Fruit fly (Drosophila melanogaster) whole organism, embryonic: Measurements from ENCODE around the gene Pmm2.

Experiments
- CG12744 ChIP-seq: fragments of 200-800 bp; sonication (Bioruptor generic); optimal IDR thresholded peaks from 2 replicates; lab custom pipeline; 2016; ENCODE audit warnings: missing biosample characterization, missing genetic modification characterization
- CG14441 ChIP-seq: fragments of 200-800 bp; sonication (Bioruptor generic); IDR thresholded peaks from 2 replicates; pipeline ENCODE4 v1.3.6; 2022; ENCODE audit warnings: missing biosample characterization, missing genetic modification characterization
- CG14710 ChIP-seq: fragments of 200-800 bp; sonication (Bioruptor generic); optimal IDR thresholded peaks from 3 replicates; lab custom pipeline; 2019; ENCODE audit warnings: missing biosample characterization, mild to moderate bottlenecking, missing genetic modification characterization, moderate library complexity
- CG16815 ChIP-seq: fragments of 200-800 bp; sonication (Bioruptor generic); optimal IDR thresholded peaks from 3 replicates; lab custom pipeline; 2017; ENCODE audit warnings: missing biosample characterization, mild to moderate bottlenecking, missing genetic modification characterization
- CG2889 ChIP-seq: fragments of 200-800 bp; sonication (Bioruptor generic); IDR thresholded peaks from 3 replicates; pipeline ENCODE4 v1.3.6; 2022; ENCODE audit warnings: missing biosample characterization, missing genetic modification characterization
- CG3281 ChIP-seq: fragments of 200-800 bp; sonication (Bioruptor generic); optimal IDR thresholded peaks from 3 replicates; lab custom pipeline; 2017; ENCODE audit warnings: missing biosample characterization, mild to moderate bottlenecking, missing genetic modification characterization
- CG33557 ChIP-seq: fragments of 200-800 bp; sonication (Bioruptor generic); optimal IDR thresholded peaks from 2 replicates; lab custom pipeline; 2019; ENCODE audit warnings: missing biosample characterization, mild to moderate bottlenecking, missing genetic modification characterization, moderate library complexity
- CG34376 ChIP-seq: fragments of 200-800 bp; sonication (Bioruptor generic); optimal IDR thresholded peaks from 2 replicates; lab custom pipeline; 2018; ENCODE audit warnings: missing biosample characterization, mild to moderate bottlenecking, missing genetic modification characterization
- CG34422 ChIP-seq: fragments of 200-800 bp; sonication (Bioruptor generic); IDR thresholded peaks from 3 replicates; pipeline ENCODE4 v1.3.6; 2022; ENCODE audit warnings: missing biosample characterization, missing genetic modification characterization
- CG4328 ChIP-seq: fragments of 200-800 bp; sonication (Bioruptor generic); optimal IDR thresholded peaks from 3 replicates; lab custom pipeline; 2017; ENCODE audit warnings: missing biosample characterization, missing genetic modification reagents, missing genetic modification characterization
- CG4424 ChIP-seq: fragments of 200-800 bp; sonication (Bioruptor generic); optimal IDR thresholded peaks from 3 replicates; lab custom pipeline; 2016; ENCODE audit warnings: missing biosample characterization, missing genetic modification characterization
- CG7271 ChIP-seq: fragments of 200-800 bp; sonication (Bioruptor generic); optimal IDR thresholded peaks from 2 replicates; lab custom pipeline; 2018; ENCODE audit warnings: missing biosample characterization, mild to moderate bottlenecking, missing genetic modification characterization, moderate library complexity
- CG7928 ChIP-seq: fragments of 200-800 bp; sonication (Bioruptor generic); optimal IDR thresholded peaks from 2 replicates; lab custom pipeline; 2017; ENCODE audit warnings: missing biosample characterization, mild to moderate bottlenecking, missing genetic modification characterization
- CG9797 ChIP-seq: fragments of 200-800 bp; sonication (Bioruptor generic); optimal IDR thresholded peaks from 3 replicates; lab custom pipeline; 2018; ENCODE audit warnings: missing biosample characterization, mild to moderate bottlenecking, missing genetic modification characterization
- CoRest ChIP-seq: fragments of 200-800 bp; sonication (Bioruptor generic); optimal IDR thresholded peaks from 3 replicates; lab custom pipeline; 2018; ENCODE audit warnings: missing biosample characterization, mild to moderate bottlenecking, missing genetic modification characterization, moderate library complexity
- D ChIP-seq, 2 experiments: fragments of 200-800 bp in 1 of 2; fragments of >200 bp in 1 of 2; sonication (Bioruptor generic) in 1 of 2; optimal IDR thresholded peaks; 2 replicates in 1 of 2; 3 replicates in 1 of 2; lab custom pipeline; 2017; ENCODE audit warnings: mild to moderate bottlenecking in 1 of 2, missing biosample characterization in 1 of 2, missing genetic modification characterization in 1 of 2, missing genetic modification reagents in 1 of 2
- Dp ChIP-seq: fragments of 200-800 bp; sonication (Bioruptor generic); optimal IDR thresholded peaks from 2 replicates; lab custom pipeline; 2018; ENCODE audit warnings: missing biosample characterization, mild to moderate bottlenecking, missing genetic modification characterization, moderate library complexity
- E2f2 ChIP-seq: fragments of 200-800 bp; sonication (Bioruptor generic); IDR thresholded peaks from 2 replicates; pipeline ENCODE4 v1.3.6; 2022; ENCODE audit warnings: missing biosample characterization, missing genetic modification characterization
- H15 ChIP-seq: fragments of 200-800 bp; sonication (Bioruptor generic); IDR thresholded peaks from 3 replicates; pipeline ENCODE4 v1.3.6; 2022; ENCODE audit warnings: missing biosample characterization, missing genetic modification characterization
- HmgZ ChIP-seq: fragments of 200-800 bp; sonication (Bioruptor generic); optimal IDR thresholded peaks from 2 replicates; lab custom pipeline; 2018; ENCODE audit warnings: missing biosample characterization, mild to moderate bottlenecking, missing genetic modification characterization
- Hmr ChIP-seq: fragments of 200-800 bp; sonication (Bioruptor generic); optimal IDR thresholded peaks from 3 replicates; lab custom pipeline; 2017; ENCODE audit warnings: mild to moderate bottlenecking, missing biosample characterization, missing genetic modification reagents, missing genetic modification characterization
- MBD-R2 ChIP-seq: fragments of 200-800 bp; sonication (Bioruptor generic); IDR thresholded peaks from 2 replicates; pipeline ENCODE4 v1.3.6; 2022; ENCODE audit warnings: missing biosample characterization, missing genetic modification characterization
- MESR4 ChIP-seq: fragments of 200-800 bp; sonication (Bioruptor generic); optimal IDR thresholded peaks from 2 replicates; lab custom pipeline; 2018; ENCODE audit warnings: missing biosample characterization, mild to moderate bottlenecking, missing genetic modification characterization, moderate library complexity
- NC2β ChIP-seq: fragments of 200-800 bp; sonication (Bioruptor generic); optimal IDR thresholded peaks from 2 replicates; lab custom pipeline; 2016; ENCODE audit warnings: missing biosample characterization, missing genetic modification characterization
- Neu2 ChIP-seq: fragments of 200-800 bp; sonication (Bioruptor generic); optimal IDR thresholded peaks from 3 replicates; lab custom pipeline; 2016; ENCODE audit warnings: missing biosample characterization, missing genetic modification characterization, borderline replicate concordance
- Nf-YB ChIP-seq: fragments of 200-800 bp; sonication (Bioruptor generic); optimal IDR thresholded peaks from 3 replicates; lab custom pipeline; 2019; ENCODE audit warnings: missing biosample characterization, mild to moderate bottlenecking, missing genetic modification characterization, moderate library complexity
- PHDP ChIP-seq: fragments of 200-800 bp; sonication (Bioruptor generic); optimal IDR thresholded peaks from 3 replicates; lab custom pipeline; 2018; ENCODE audit warnings: missing biosample characterization, mild to moderate bottlenecking, missing genetic modification characterization, moderate library complexity
- Six4 ChIP-seq: fragments of 200-800 bp; sonication (Bioruptor generic); optimal IDR thresholded peaks from 2 replicates; lab custom pipeline; 2016; ENCODE audit warnings: missing biosample characterization, missing genetic modification characterization
- Sry-β ChIP-seq: fragments of 200-800 bp; sonication (Bioruptor generic); optimal IDR thresholded peaks from 2 replicates; lab custom pipeline; 2018; ENCODE audit warnings: missing biosample characterization, mild to moderate bottlenecking, missing genetic modification characterization, moderate library complexity
- Sry-δ ChIP-seq: fragments of 200-800 bp; sonication (Bioruptor generic); optimal IDR thresholded peaks from 2 replicates; lab custom pipeline; 2016; ENCODE audit warnings: missing biosample characterization, missing genetic modification characterization
- Xbp1 ChIP-seq: fragments of 200-800 bp; sonication (Bioruptor generic); optimal IDR thresholded peaks from 3 replicates; lab custom pipeline; 2016; ENCODE audit warnings: missing biosample characterization, mild to moderate bottlenecking, missing genetic modification characterization
- aop ChIP-seq: fragments of 200-800 bp; sonication (Bioruptor generic); IDR thresholded peaks from 2 replicates; pipeline ENCODE4 v1.3.6; 2022; ENCODE audit warnings: missing biosample characterization, missing genetic modification characterization
- caup ChIP-seq: fragments of 200-800 bp; sonication (Bioruptor generic); optimal IDR thresholded peaks from 3 replicates; lab custom pipeline; 2017; ENCODE audit warnings: missing biosample characterization, mild to moderate bottlenecking, missing genetic modification characterization, moderate library complexity; ENCODE audit not compliant: severe bottlenecking
- dmrt99B ChIP-seq: fragments of 200-800 bp; sonication (Bioruptor generic); optimal IDR thresholded peaks from 2 replicates; lab custom pipeline; 2018; ENCODE audit warnings: missing biosample characterization, mild to moderate bottlenecking, missing genetic modification characterization, moderate library complexity
- fd64A ChIP-seq: fragments of 200-800 bp; sonication (Bioruptor generic); optimal IDR thresholded peaks from 3 replicates; lab custom pipeline; 2018; ENCODE audit warnings: missing biosample characterization, mild to moderate bottlenecking, missing genetic modification characterization
- gcm ChIP-seq: fragments of 200-800 bp; sonication (Bioruptor generic); optimal IDR thresholded peaks from 2 replicates; lab custom pipeline; 2019; ENCODE audit warnings: missing biosample characterization, mild to moderate bottlenecking, missing genetic modification characterization, moderate library complexity
- ind ChIP-seq: fragments of 200-800 bp; sonication (Bioruptor generic); optimal IDR thresholded peaks from 3 replicates; lab custom pipeline; 2016; ENCODE audit warnings: missing biosample characterization, missing genetic modification characterization
- lbe ChIP-seq: fragments of 200-800 bp; sonication (Bioruptor generic); optimal IDR thresholded peaks from 2 replicates; lab custom pipeline; 2016; ENCODE audit warnings: missing biosample characterization, mild to moderate bottlenecking, missing genetic modification characterization
- lilli ChIP-seq: fragments of 200-800 bp; sonication (Bioruptor generic); optimal IDR thresholded peaks from 3 replicates; lab custom pipeline; 2016; ENCODE audit warnings: missing biosample characterization, missing genetic modification characterization
- nmo ChIP-seq: fragments of 200-800 bp; sonication (Bioruptor generic); optimal IDR thresholded peaks from 2 replicates; lab custom pipeline; 2018; ENCODE audit warnings: missing biosample characterization, mild to moderate bottlenecking, missing genetic modification characterization, moderate library complexity
- peb ChIP-seq: fragments of 200-800 bp; sonication (Bioruptor generic); IDR thresholded peaks from 2 replicates; pipeline ENCODE4 v1.3.6; 2022; ENCODE audit warnings: missing biosample characterization, missing genetic modification characterization
- pzg ChIP-seq: fragments of 200-800 bp; sonication (Bioruptor generic); optimal IDR thresholded peaks from 3 replicates; lab custom pipeline; 2018; ENCODE audit warnings: missing biosample characterization, mild to moderate bottlenecking, missing genetic modification characterization, moderate library complexity
- ranshi ChIP-seq: fragments of 200-800 bp; sonication (Bioruptor generic); IDR thresholded peaks from 2 replicates; pipeline ENCODE4 v1.3.6; 2022; ENCODE audit warnings: missing biosample characterization, missing genetic modification characterization
- seq ChIP-seq: fragments of 200-800 bp; sonication (Bioruptor generic); IDR thresholded peaks from 2 replicates; pipeline ENCODE4 v1.3.6; 2022; ENCODE audit warnings: missing biosample characterization, missing genetic modification characterization
- stwl ChIP-seq: fragments of 200-800 bp; sonication (Bioruptor generic); optimal IDR thresholded peaks from 3 replicates; lab custom pipeline; 2018; ENCODE audit warnings: missing biosample characterization, mild to moderate bottlenecking, missing genetic modification characterization, moderate library complexity
- trem ChIP-seq: fragments of 200-800 bp; optimal IDR thresholded peaks from 3 replicates; lab custom pipeline; 2019; ENCODE audit warnings: missing biosample characterization, mild to moderate bottlenecking, missing genetic modification characterization, moderate library complexity
- vvl ChIP-seq: fragments of 200-800 bp; sonication (Bioruptor generic); IDR thresholded peaks from 2 replicates; pipeline ENCODE4 v1.3.6; 2022; ENCODE audit warnings: missing biosample characterization, missing genetic modification characterization

Gene Pmm2

DNA sequence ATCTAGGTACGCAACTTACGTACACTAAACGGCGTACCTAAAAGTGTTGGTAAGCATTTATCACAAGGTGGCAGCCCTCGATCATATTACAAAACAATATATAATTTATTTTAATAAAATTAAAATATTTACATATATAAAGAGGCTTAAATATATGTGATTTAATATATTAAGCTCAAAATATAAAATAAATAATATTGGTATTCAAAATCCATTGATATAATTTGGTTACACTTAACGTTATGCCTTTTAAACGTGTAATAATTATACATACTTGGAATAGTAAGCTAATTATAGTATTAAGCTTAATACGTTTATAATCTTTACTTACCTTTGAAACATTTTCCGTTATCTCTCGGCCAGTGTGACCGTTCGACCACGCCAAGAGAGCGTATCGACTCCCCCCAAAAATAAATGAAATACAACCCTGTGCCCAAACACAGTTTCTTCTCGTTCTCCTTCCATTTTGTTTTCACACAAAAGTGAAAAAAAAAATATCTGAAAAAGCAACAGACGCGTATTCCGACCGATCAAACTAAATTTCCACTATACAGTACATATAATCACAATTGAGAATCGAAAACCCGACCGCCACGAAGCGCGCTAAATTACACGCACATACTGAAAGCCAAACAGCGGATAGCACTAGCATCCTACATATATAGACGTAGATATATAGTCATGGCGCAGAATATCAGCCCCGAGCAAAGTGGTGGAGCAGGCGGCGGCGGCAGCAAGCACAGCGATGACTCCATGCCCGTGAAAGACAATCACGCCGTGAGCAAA lies 30.3 kb upstream of the Pmm2 start, which contains the start of the genes CG10646 and vih (continued):
- TF ChIP-seq Xbp1 (GFP tag; lab: Kevin White, UChicago) (peak; percentile 66), CG3281 (GFP tag; lab: Kevin White, UChicago) (peak; percentile 48), nmo (GFP tag; lab: Kevin White, UChicago) (peak; percentile 63), Six4 (GFP tag; lab: Kevin White, UChicago) (peak; percentile 55), Neu2 (GFP tag; lab: Kevin White, UChicago) (no peak), Hmr (GFP tag; lab: Kevin White, UChicago) (peak; percentile 68), seq (peak; percentile 10; the same call in 1 of the 2 replicates), caup (peak; percentile 47), HmgZ (tag; lab: Kevin White, UChicago) (peak; percentile 28), CG4328 (peak; percentile 51), ind (GFP tag; lab: Kevin White, UChicago) (peak; percentile 59), ranshi (GFP tag; lab: Robert Waterston, UW) (0 out of 2 replicates have a peak, but pooled peaks have one; percentile 3), CG7271 (peak; percentile 51), lbe (GFP tag; lab: Kevin White, UChicago) (peak; percentile 32), trem (peak; percentile 96), PHDP (peak; percentile 32), E2f2 (GFP tag; lab: Robert Waterston, UW) (peak; percentile 49; the same call in 1 of the 2 replicates), MESR4 (GFP tag; lab: Kevin White, UChicago) (peak; percentile 96), Sry-β (GFP tag; lab: Kevin White, UChicago) (peak; percentile 42), gcm (GFP tag; lab: Kevin White, UChicago) (peak; percentile 23), CG14441 (GFP tag; lab: Robert Waterston, UW) (0 out of 2 replicates have a peak, but pooled peaks have one; percentile 6), vvl (GFP tag; lab: Robert Waterston, UW) (peak; percentile 9; the same call in 1 of the 2 replicates), H15 (GFP tag; lab: Robert Waterston, UW) (0 out of 3 replicates have a peak, but pooled peaks have one; percentile 6), CG14710 (tag; lab: Kevin White, UChicago) (peak; percentile 82), CG12744 (GFP tag; lab: Kevin White, UChicago) (no peak), MBD-R2 (peak; percentile 50), CoRest (tag; lab: Kevin White, UChicago) (peak; percentile 59), lilli (GFP tag; lab: Kevin White, UChicago) (peak; percentile 38), aop (GFP tag; lab: Robert Waterston, UW) (no peak), pzg (GFP tag; lab: Kevin White, UChicago) (peak; percentile 73), stwl (tag; lab: Kevin White, UChicago) (peak; percentile 88), NC2β (no peak), CG16815 (GFP tag; lab: Kevin White, UChicago) (no peak), CG33557 (GFP tag; lab: Kevin White, UChicago) (peak; percentile 20), Sry-δ (GFP tag; lab: Kevin White, UChicago) (peak; percentile 49), CG34422 (GFP tag; lab: Robert Waterston, UW) (peak; percentile 46; the same call in 1 of the 3 replicates), CG34376 (peak; percentile 5), CG9797 (GFP tag; lab: Kevin White, UChicago) (peak; percentile 81), CG2889 (GFP tag; lab: Robert Waterston, UW) (no peak), CG4424 (GFP tag; lab: Kevin White, UChicago) (peak; percentile 51), CG7928 (GFP tag; lab: Kevin White, UChicago) (no peak), D (optimal IDR thresholded peaks at IDR 0.05; lab: Kevin White, UChicago) (no peak), D (GFP tag; optimal IDR thresholded peaks at IDR 0.05; lab: Kevin White, UChicago) (peak; percentile 37), dmrt99B (tag; lab: Kevin White, UChicago) (peak; percentile 14), Dp (peak; percentile 31), fd64A (no peak), peb (no peak), Nf-YB (GFP tag; lab: Kevin White, UChicago) (peak; percentile 15)
